Worm (Caenorhabditis elegans) whole organism, L4 larva: ENCODE results near the gene D1014.5.

Experiments
- ces-1 ChIP-seq: fragments of 150-350 bp; sonication (generic microtip); optimal IDR thresholded peaks from 4 replicates; lab custom pipeline; 2014; ENCODE audit warnings: missing biosample characterization, missing genetic modification reagents, missing genetic modification characterization
- ctbp-1 ChIP-seq: fragments of 200-800 bp; sonication (Bioruptor generic); IDR thresholded peaks from 2 replicates; pipeline ENCODE4 v1.3.6; 2022; ENCODE audit warnings: missing genetic modification reagents, missing genetic modification characterization, missing compliant biosample characterization
- daf-8 ChIP-seq: fragments of 200-800 bp; sonication (Bioruptor generic); IDR thresholded peaks from 2 replicates; pipeline ENCODE4 v1.3.6; 2022; ENCODE audit warnings: missing genetic modification characterization, missing compliant biosample characterization
- lin-39 ChIP-seq: fragments of 150-350 bp; optimal IDR thresholded peaks from 2 replicates; lab custom pipeline; 2014; ENCODE audit warnings: missing biosample characterization, missing genetic modification reagents, missing genetic modification characterization
- nhr-102 ChIP-seq: sonication (generic microtip); optimal IDR thresholded peaks from 2 replicates; lab custom pipeline; 2016; ENCODE audit warnings: mild to moderate bottlenecking, missing genetic modification characterization, moderate library complexity, missing compliant biosample characterization
- nhr-28 ChIP-seq: fragments of 150-350 bp; optimal IDR thresholded peaks from 2 replicates; lab custom pipeline; 2014; ENCODE audit warnings: missing biosample characterization, missing genetic modification characterization
- nhr-77 ChIP-seq: fragments of 150-350 bp; optimal IDR thresholded peaks from 2 replicates; lab custom pipeline; 2014; ENCODE audit warnings: missing biosample characterization, missing genetic modification characterization
- unc-62 ChIP-seq, 3 experiments: fragments of 150-350 bp in 1 of 3; sonication (generic microtip); optimal IDR thresholded peaks in 2 of 3; peaks in 1 of 3; 1 replicate in 1 of 3; 2 replicates in 2 of 3; lab custom pipeline; 2014 to 2017; ENCODE audit warnings: missing biosample characterization in 3 of 3, missing genetic modification characterization in 3 of 3, missing genetic modification reagents in 3 of 3, missing genotype in 1 of 3
- zag-1 ChIP-seq: fragments of 150-350 bp; optimal IDR thresholded peaks from 2 replicates; lab custom pipeline; 2014; ENCODE audit warnings: missing biosample characterization, missing genetic modification characterization

DNA sequence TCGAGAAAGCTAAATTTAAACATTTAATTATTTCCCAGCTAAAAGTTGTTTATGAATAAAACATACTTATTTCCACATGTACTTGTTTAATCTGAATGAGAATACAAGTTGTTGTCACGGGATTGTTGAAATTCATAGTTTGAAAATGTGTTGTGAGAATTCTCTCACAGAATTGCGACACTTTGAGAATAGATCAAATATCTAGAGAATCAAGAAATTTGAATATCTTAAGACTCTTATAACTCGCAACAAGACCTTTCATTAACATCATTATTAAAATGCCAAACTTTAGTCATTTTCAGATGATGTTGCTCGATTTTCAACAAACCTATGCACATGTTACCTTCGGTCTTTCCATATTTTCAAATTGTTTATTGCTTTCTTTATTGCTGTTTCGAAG is 20.5 kb upstream of the D1014.5 start, which contains the start of gene str-90:
- no peak for TF ChIP-seq lin-39 (tag; lab: Kevin White, UChicago)
- TF ChIP-seq nhr-77 (tag; lab: Kevin White, UChicago) = no peak
- no peak for TF ChIP-seq unc-62 (GFP tag; optimal IDR thresholded peaks at IDR 0.05 in 1 of 2; lab: Kevin White, UChicago)
- TF ChIP-seq unc-62 (tag; optimal IDR thresholded peaks at IDR 0.05; lab: Kevin White, UChicago) = no peak
- TF ChIP-seq nhr-28 (tag; lab: Kevin White, UChicago) = no peak
- no peak for TF ChIP-seq ces-1 (GFP tag; lab: Kevin White, UChicago)
- TF ChIP-seq zag-1 (tag; lab: Kevin White, UChicago) = no peak
- no peak for TF ChIP-seq nhr-102 (tag; lab: Kevin White, UChicago)
- TF ChIP-seq daf-8 (GFP tag; lab: Robert Waterston, UW) = no peak
- TF ChIP-seq ctbp-1 (GFP tag; lab: Robert Waterston, UW) = no peak
